Worm (Caenorhabditis elegans) whole organism, L4 larva: ENCODE results near the gene C18A11.3.

ENCODE experiments used
- D1046.2 ChIP-seq: fragments of 200-800 bp; sonication (Bioruptor generic); IDR thresholded peaks from 2 replicates; pipeline ENCODE4 v1.3.6; 2022; ENCODE audit warnings: missing genetic modification characterization, missing compliant biosample characterization
- F10B5.3 ChIP-seq: sonication (generic microtip); optimal IDR thresholded peaks from 2 replicates; lab custom pipeline; 2016; ENCODE audit warnings: mild to moderate bottlenecking, missing genetic modification characterization, missing compliant biosample characterization
- F37D6.2 ChIP-seq: sonication (generic microtip); optimal IDR thresholded peaks from 2 replicates; lab custom pipeline; 2016; ENCODE audit warnings: mild to moderate bottlenecking, missing genetic modification characterization, missing compliant biosample characterization
- F44E2.7 ChIP-seq: fragments of 200-800 bp; sonication (Bioruptor generic); IDR thresholded peaks from 2 replicates; pipeline ENCODE4 v2.1.2; 2022; ENCODE audit warnings: missing genetic modification characterization, missing compliant biosample characterization
- T26A8.4 ChIP-seq: fragments of 200-800 bp; sonication (Bioruptor generic); IDR thresholded peaks from 2 replicates; pipeline ENCODE4 v1.3.6; 2022; ENCODE audit warnings: missing genetic modification characterization, missing compliant biosample characterization
- Y105C5A.15 ChIP-seq: fragments of 200-800 bp; sonication (Bioruptor generic); IDR thresholded peaks from 2 replicates; pipeline ENCODE4 v1.3.6; 2022; ENCODE audit warnings: missing genetic modification characterization, missing compliant biosample characterization
- ama-1 ChIP-seq: fragments of 150-350 bp; optimal IDR thresholded peaks from 2 replicates; lab custom pipeline; 2014; ENCODE audit warnings: inconsistent platforms, mixed read lengths
- arid-1 ChIP-seq: fragments of 200-800 bp; sonication (Bioruptor generic); conservative IDR thresholded peaks from 2 replicates; pipeline ENCODE4 v1.3.6; 2022; ENCODE audit warnings: missing genetic modification reagents, missing genetic modification characterization, missing compliant biosample characterization
- ceh-20 ChIP-seq: fragments of 200-800 bp; sonication (Bioruptor generic); IDR thresholded peaks from 2 replicates; pipeline ENCODE4 v1.3.6; 2022; ENCODE audit warnings: missing genetic modification reagents, missing genetic modification characterization, missing compliant biosample characterization
- ceh-28 ChIP-seq: fragments of 150-350 bp; optimal IDR thresholded peaks from 2 replicates; lab custom pipeline; 2014; ENCODE audit warnings: missing biosample characterization, missing genetic modification reagents, missing genetic modification characterization
- ceh-32 ChIP-seq: sonication (generic microtip); optimal IDR thresholded peaks from 2 replicates; lab custom pipeline; 2016; ENCODE audit warnings: mild to moderate bottlenecking, missing genetic modification characterization, missing compliant biosample characterization; ENCODE audit not compliant: poor library complexity
- daf-12 ChIP-seq: fragments of 150-350 bp; optimal IDR thresholded peaks from 2 replicates; lab custom pipeline; 2014; ENCODE audit warnings: missing biosample characterization, missing genetic modification reagents, missing genetic modification characterization
- daf-16 ChIP-seq, 3 experiments: sonication (generic microtip); optimal IDR thresholded peaks; 2 replicates each; lab custom pipeline; 2016 to 2017; ENCODE audit warnings: missing genetic modification characterization in 3 of 3, missing genetic modification reagents in 3 of 3, mild to moderate bottlenecking in 2 of 3, missing compliant biosample characterization in 2 of 3, missing biosample characterization in 1 of 3, moderate library complexity in 1 of 3
- daf-19 ChIP-seq: fragments of 200-800 bp; sonication (Bioruptor generic); conservative IDR thresholded peaks from 2 replicates; pipeline ENCODE4 v1.3.6; 2022; ENCODE audit warnings: missing genetic modification characterization, missing compliant biosample characterization
- daf-8 ChIP-seq: fragments of 200-800 bp; sonication (Bioruptor generic); IDR thresholded peaks from 2 replicates; pipeline ENCODE4 v1.3.6; 2022; ENCODE audit warnings: missing genetic modification characterization, missing compliant biosample characterization
- dmd-6 ChIP-seq: fragments of 200-800 bp; sonication (Bioruptor generic); IDR thresholded peaks from 2 replicates; pipeline ENCODE4 v1.3.6; 2022; ENCODE audit warnings: missing genetic modification reagents, missing genetic modification characterization, missing compliant biosample characterization
- dmd-8 ChIP-seq: fragments of 200-800 bp; sonication (Bioruptor generic); IDR thresholded peaks from 2 replicates; pipeline ENCODE4 v1.3.6; 2022; ENCODE audit warnings: missing genetic modification characterization, missing compliant biosample characterization
- duxl-1 ChIP-seq: sonication (generic microtip); optimal IDR thresholded peaks from 2 replicates; lab custom pipeline; 2016; ENCODE audit warnings: mild to moderate bottlenecking, missing genetic modification characterization, moderate library complexity, missing compliant biosample characterization; ENCODE audit not compliant: poor library complexity
- dve-1 ChIP-seq: sonication (generic microtip); optimal IDR thresholded peaks from 2 replicates; lab custom pipeline; 2017; ENCODE audit warnings: antibody characterized with exemption, mild to moderate bottlenecking, missing genetic modification characterization, missing compliant biosample characterization; ENCODE audit not compliant: insufficient read depth
- egl-27 ChIP-seq: sonication (generic microtip); optimal IDR thresholded peaks from 3 replicates; lab custom pipeline; 2017; ENCODE audit warnings: missing biosample characterization, missing genetic modification reagents, missing genetic modification characterization
- egl-43 ChIP-seq: fragments of 200-800 bp; sonication (Bioruptor generic); IDR thresholded peaks from 2 replicates; pipeline ENCODE4 v1.3.6; 2022; ENCODE audit warnings: missing genetic modification reagents, missing genetic modification characterization, missing compliant biosample characterization
- gei-8 ChIP-seq: fragments of 200-800 bp; sonication (Bioruptor generic); optimal IDR thresholded peaks from 2 replicates; lab custom pipeline; 2018; ENCODE audit warnings: mild to moderate bottlenecking, missing genetic modification characterization, missing compliant biosample characterization
- hif-1 ChIP-seq, 2 experiments: sonication (generic microtip); optimal IDR thresholded peaks; 2 replicates each; lab custom pipeline; 2016 to 2017; ENCODE audit warnings: missing compliant biosample characterization in 2 of 2, missing genetic modification characterization in 2 of 2, missing genetic modification reagents in 2 of 2, missing genotype in 2 of 2, mild to moderate bottlenecking in 1 of 2
- hlh-11 ChIP-seq: fragments of 200-800 bp; sonication (Bioruptor generic); optimal IDR thresholded peaks from 2 replicates; lab custom pipeline; 2018; ENCODE audit warnings: mild to moderate bottlenecking, missing genetic modification characterization, missing compliant biosample characterization
- hlh-30 ChIP-seq: sonication (generic microtip); optimal IDR thresholded peaks from 2 replicates; lab custom pipeline; 2017; ENCODE audit warnings: antibody characterized with exemption, mild to moderate bottlenecking, missing genetic modification characterization, missing compliant biosample characterization; ENCODE audit not compliant: insufficient read depth
- hmg-1.1 ChIP-seq: fragments of 200-800 bp; sonication (Bioruptor generic); IDR thresholded peaks from 2 replicates; pipeline ENCODE4 v1.3.6; 2022; ENCODE audit warnings: missing genetic modification reagents, missing genetic modification characterization, missing compliant biosample characterization
- lin-1 ChIP-seq: fragments of 200-800 bp; sonication (Bioruptor generic); IDR thresholded peaks from 2 replicates; pipeline ENCODE4 v1.3.6; 2022; ENCODE audit warnings: missing genetic modification reagents, missing genetic modification characterization, missing compliant biosample characterization
- lin-38 ChIP-seq: fragments of 200-800 bp; sonication (Bioruptor generic); IDR thresholded peaks from 2 replicates; pipeline ENCODE4 v1.3.6; 2022; ENCODE audit warnings: missing genetic modification reagents, missing genetic modification characterization, missing compliant biosample characterization
- lsy-2 ChIP-seq, 2 experiments: fragments of 150-350 bp in 1 of 2; sonication (generic microtip) in 1 of 2; optimal IDR thresholded peaks; 2 replicates each; lab custom pipeline; 2014 to 2017; ENCODE audit warnings: missing biosample characterization in 2 of 2, missing genetic modification characterization in 2 of 2
- madf-5 ChIP-seq, 2 experiments: fragments of 200-800 bp; sonication (Bioruptor generic); IDR thresholded peaks; 2 replicates each; pipeline ENCODE4 v1.3.6; 2022; ENCODE audit warnings: missing compliant biosample characterization in 2 of 2, missing genetic modification characterization in 2 of 2
- mdl-1 ChIP-seq, 2 experiments: fragments of 150-350 bp in 1 of 2; sonication (generic microtip) in 1 of 2; optimal IDR thresholded peaks; 2 replicates each; lab custom pipeline; 2014 to 2017; ENCODE audit warnings: missing biosample characterization in 2 of 2, missing genetic modification characterization in 2 of 2
- mep-1 ChIP-seq: fragments of 150-350 bp; sonication (generic microtip); optimal IDR thresholded peaks from 3 replicates; lab custom pipeline; 2014; ENCODE audit warnings: missing biosample characterization, missing genetic modification characterization
- mxl-3 ChIP-seq: fragments of 200-800 bp; sonication (Bioruptor generic); optimal IDR thresholded peaks from 2 replicates; lab custom pipeline; 2018; ENCODE audit warnings: mild to moderate bottlenecking, missing genetic modification characterization, missing compliant biosample characterization
- nhr-10 ChIP-seq: fragments of 150-350 bp; optimal IDR thresholded peaks from 2 replicates; lab custom pipeline; 2014; ENCODE audit warnings: missing biosample characterization, missing genetic modification characterization
- nhr-237 ChIP-seq: sonication (generic microtip); optimal IDR thresholded peaks from 2 replicates; lab custom pipeline; 2017; ENCODE audit warnings: missing biosample characterization, missing genetic modification characterization
- nhr-28 ChIP-seq: fragments of 150-350 bp; optimal IDR thresholded peaks from 2 replicates; lab custom pipeline; 2014; ENCODE audit warnings: missing biosample characterization, missing genetic modification characterization
- nhr-48 ChIP-seq: sonication (generic microtip); optimal IDR thresholded peaks from 2 replicates; lab custom pipeline; 2016; ENCODE audit warnings: mild to moderate bottlenecking, missing genetic modification characterization, missing compliant biosample characterization
- nhr-77 ChIP-seq: fragments of 150-350 bp; optimal IDR thresholded peaks from 2 replicates; lab custom pipeline; 2014; ENCODE audit warnings: missing biosample characterization, missing genetic modification characterization
- pha-4 ChIP-seq, 2 experiments: fragments of 150-350 bp in 1 of 2; fragments of 200-800 bp in 1 of 2; sonication (Bioruptor generic) in 1 of 2; IDR thresholded peaks in 1 of 2; optimal IDR thresholded peaks in 1 of 2; 2 replicates each; pipeline versions ENCODE4 v1.3.6 to Lab custom; 2014 to 2022; ENCODE audit warnings: missing genetic modification characterization in 2 of 2, missing genetic modification reagents in 2 of 2, missing biosample characterization in 1 of 2, missing compliant biosample characterization in 1 of 2
- pqm-1 ChIP-seq: sonication (generic microtip); optimal IDR thresholded peaks from 2 replicates; lab custom pipeline; 2017; ENCODE audit warnings: missing biosample characterization, missing genetic modification characterization
- saeg-2 ChIP-seq: fragments of 200-800 bp; sonication (Bioruptor generic); IDR thresholded peaks from 2 replicates; pipeline ENCODE4 v1.3.6; 2022; ENCODE audit warnings: missing genetic modification reagents, missing genetic modification characterization, missing compliant biosample characterization
- set-16 ChIP-seq: fragments of 200-800 bp; sonication (Bioruptor generic); IDR thresholded peaks from 2 replicates; pipeline ENCODE4 v1.3.6; 2022; ENCODE audit warnings: missing genetic modification reagents, missing genetic modification characterization, missing compliant biosample characterization
- spr-1 ChIP-seq: sonication (generic microtip); optimal IDR thresholded peaks from 2 replicates; lab custom pipeline; 2016; ENCODE audit warnings: mild to moderate bottlenecking, missing genetic modification characterization, missing compliant biosample characterization
- tag-97 ChIP-seq: fragments of 200-800 bp; sonication (Bioruptor generic); IDR thresholded peaks from 2 replicates; pipeline ENCODE4 v1.3.6; 2022; ENCODE audit warnings: missing genetic modification characterization, missing compliant biosample characterization
- unc-62 ChIP-seq, 3 experiments: fragments of 150-350 bp in 1 of 3; sonication (generic microtip); optimal IDR thresholded peaks in 2 of 3; peaks in 1 of 3; 1 replicate in 1 of 3; 2 replicates in 2 of 3; lab custom pipeline; 2014 to 2017; ENCODE audit warnings: missing biosample characterization in 3 of 3, missing genetic modification characterization in 3 of 3, missing genetic modification reagents in 3 of 3, missing genotype in 1 of 3
- zag-1 ChIP-seq: fragments of 150-350 bp; optimal IDR thresholded peaks from 2 replicates; lab custom pipeline; 2014; ENCODE audit warnings: missing biosample characterization, missing genetic modification characterization
- zfp-2 ChIP-seq: sonication (generic microtip); optimal IDR thresholded peaks from 2 replicates; lab custom pipeline; 2016; ENCODE audit warnings: mild to moderate bottlenecking, missing genetic modification characterization, missing compliant biosample characterization
- ztf-7 ChIP-seq: fragments of 150-350 bp; optimal IDR thresholded peaks from 2 replicates; lab custom pipeline; 2014; ENCODE audit warnings: missing biosample characterization, missing genetic modification characterization

Gene C18A11.3

DNA sequence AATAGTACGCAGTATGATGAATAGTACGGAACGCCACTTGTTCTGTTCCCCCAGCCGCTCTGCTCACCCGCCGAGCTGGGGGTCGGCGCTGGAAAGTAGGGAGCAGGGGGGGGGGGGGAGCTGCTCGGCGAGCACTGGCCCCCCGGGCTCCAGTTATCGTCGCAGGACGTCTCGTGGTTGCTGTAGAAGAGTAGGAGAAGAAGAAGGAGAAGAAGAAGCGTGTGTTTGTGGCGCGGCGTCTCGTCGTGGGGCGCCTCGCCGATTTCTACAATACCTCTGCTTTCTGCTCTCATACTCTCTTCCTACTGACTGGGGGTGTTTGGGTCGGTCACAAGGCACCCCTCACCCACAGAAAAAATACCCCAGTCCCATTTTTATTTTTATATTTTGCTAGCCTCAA lies 43.6 kb upstream of the C18A11.3 start (continued):
- TF ChIP-seq pha-4 (GFP tag; IDR thresholded peaks at IDR 0.05; lab: Robert Waterston, UW) (peak; percentile 91; the same call in 1 of the 2 replicates), pha-4 (tag; optimal IDR thresholded peaks at IDR 0.05; lab: Kevin White, UChicago) (no peak), nhr-237 (no peak), madf-5 (GFP tag; IDR thresholded peaks at IDR 0.05; lab: Robert Waterston, UW) (no peak), nhr-77 (tag; lab: Kevin White, UChicago) (no peak), spr-1 (no peak), daf-19 (GFP tag; lab: Robert Waterston, UW) (no peak), F44E2.7 (GFP tag; lab: Robert Waterston, UW) (no peak), mep-1 (tag; lab: Kevin White, UChicago) (peak; percentile 69), dmd-8 (GFP tag; lab: Robert Waterston, UW) (0 out of 2 replicates have a peak, but pooled peaks have one; percentile 18), arid-1 (GFP tag; lab: Robert Waterston, UW) (0 out of 2 replicates have a peak, but pooled peaks have one; percentile 22), hlh-30 (tag; lab: Kevin White, UChicago) (peak; percentile 86), hmg-1.1 (peak; percentile 77), saeg-2 (GFP tag; lab: Robert Waterston, UW) (peak; percentile 48; the same call in 1 of the 2 replicates), pqm-1 (no peak), D1046.2 (GFP tag; lab: Robert Waterston, UW) (peak; percentile 65; the same call in 1 of the 2 replicates), F37D6.2 (tag; lab: Kevin White, UChicago) (peak; percentile 26), set-16 (peak; percentile 100), lin-38 (GFP tag; lab: Robert Waterston, UW) (0 out of 2 replicates have a peak, but pooled peaks have one; percentile 24), Y105C5A.15 (GFP tag; lab: Robert Waterston, UW) (0 out of 2 replicates have a peak, but pooled peaks have one; percentile 31), egl-43 (GFP tag; lab: Robert Waterston, UW) (peak; percentile 88), T26A8.4 (GFP tag; lab: Robert Waterston, UW) (peak; percentile 50; the same call in 1 of the 2 replicates)

- TF ChIP-seq ceh-32 (no peak), egl-27 (tag; lab: Kevin White, UChicago) (no peak), unc-62 (GFP tag; optimal IDR thresholded peaks at IDR 0.05 in 1 of 2; lab: Kevin White, UChicago) (peak in 1 of 2 experiments; percentile 69), unc-62 (tag; optimal IDR thresholded peaks at IDR 0.05; lab: Kevin White, UChicago) (no peak), nhr-77 (tag; lab: Kevin White, UChicago) (peak; percentile 56), tag-97 (no peak), nhr-48 (tag; lab: Kevin White, UChicago) (no peak), F10B5.3 (no peak), nhr-28 (tag; lab: Kevin White, UChicago) (peak; percentile 55), dmd-6 (GFP tag; lab: Robert Waterston, UW) (0 out of 2 replicates have a peak, but pooled peaks have one; percentile 6), ceh-20 (no peak), zag-1 (no peak), mdl-1 (tag; optimal IDR thresholded peaks at IDR 0.05; lab: Kevin White, UChicago) (peak in 1 of 2 experiments; percentile 21), ceh-28 (tag; lab: Kevin White, UChicago) (peak; percentile 39), F44E2.7 (GFP tag; lab: Robert Waterston, UW) (no peak), lsy-2 (tag; optimal IDR thresholded peaks at IDR 0.05; lab: Kevin White, UChicago) (peak in 1 of 2 experiments; percentile 16), dve-1 (peak; percentile 19), lin-1 (no peak), ztf-7 (tag; lab: Kevin White, UChicago) (no peak), daf-16 (GFP tag; optimal IDR thresholded peaks at IDR 0.05; lab: Kevin White, UChicago) (no peak), daf-16 (tag; optimal IDR thresholded peaks at IDR 0.05; lab: Kevin White, UChicago) (peak; percentile 68), zfp-2 (tag; lab: Kevin White, UChicago) (no peak), hif-1 (tag; optimal IDR thresholded peaks at IDR 0.05; lab: Kevin White, UChicago) (peak; percentile 67 to 96), nhr-10 (no peak), pqm-1 (peak; percentile 6), gei-8 (GFP tag; lab: Kevin White, UChicago) (no peak), daf-8 (no peak), duxl-1 (tag; lab: Kevin White, UChicago) (no peak), mxl-3 (GFP tag; lab: Kevin White, UChicago) (peak; percentile 33), ama-1 (lab: Kevin White, UChicago) (peak; percentile 17), hlh-11 (tag; lab: Kevin White, UChicago) (peak; percentile 53), daf-12 (tag; lab: Kevin White, UChicago) (no peak)
These were observed 43.2 kb upstream of the C18A11.3 start, which contains the start of gene C34D10.5 for ce11 chrX:8017759-8018158. TSS of gene C34D10.5 (plus strand) at chrX:8018027.
